Worm (Caenorhabditis elegans) whole organism, L2 larva: ENCODE results near the gene gfi-3.

ENCODE experiments used
- C34F6.9 ChIP-seq: fragments of 150-350 bp; optimal IDR thresholded peaks from 2 replicates; lab custom pipeline; 2014; ENCODE audit warnings: missing biosample characterization, missing genetic modification characterization
- F13H6.1 ChIP-seq: sonication (generic microtip); optimal IDR thresholded peaks from 2 replicates; lab custom pipeline; 2016; ENCODE audit warnings: missing genetic modification characterization, missing compliant biosample characterization
- R02D3.7 ChIP-seq: fragments of 150-350 bp; optimal IDR thresholded peaks from 2 replicates; lab custom pipeline; 2014; ENCODE audit warnings: missing biosample characterization, missing genetic modification characterization
- Y55F3AM.14 ChIP-seq: fragments of 200-800 bp; sonication (Bioruptor generic); optimal IDR thresholded peaks from 2 replicates; lab custom pipeline; 2018; ENCODE audit warnings: mild to moderate bottlenecking, missing genetic modification characterization, missing compliant biosample characterization
- ZK546.5 ChIP-seq: sonication (generic microtip); optimal IDR thresholded peaks from 2 replicates; lab custom pipeline; 2017; ENCODE audit warnings: missing biosample characterization, missing genetic modification characterization
- alr-1 ChIP-seq: fragments of 150-350 bp; optimal IDR thresholded peaks from 2 replicates; lab custom pipeline; 2014; ENCODE audit warnings: missing biosample characterization, missing genetic modification characterization
- aly-2 ChIP-seq: fragments of 150-350 bp; optimal IDR thresholded peaks from 2 replicates; lab custom pipeline; 2014; ENCODE audit warnings: missing biosample characterization, missing genetic modification characterization
- ama-1 ChIP-seq: fragments of 150-350 bp; optimal IDR thresholded peaks from 2 replicates; lab custom pipeline; 2018; ENCODE audit warnings: inconsistent platforms
- ceh-16 ChIP-seq: fragments of 150-350 bp; optimal IDR thresholded peaks from 2 replicates; lab custom pipeline; 2014; ENCODE audit warnings: missing biosample characterization, missing genetic modification characterization
- ceh-82 ChIP-seq: fragments of 150-350 bp; optimal IDR thresholded peaks from 2 replicates; lab custom pipeline; 2014; ENCODE audit warnings: missing biosample characterization, missing genetic modification characterization
- dmd-4 ChIP-seq: sonication (generic microtip); optimal IDR thresholded peaks from 2 replicates; lab custom pipeline; 2017; ENCODE audit warnings: missing biosample characterization, missing genetic modification characterization
- elt-3 ChIP-seq: sonication (generic microtip); optimal IDR thresholded peaks from 2 replicates; lab custom pipeline; 2017; ENCODE audit warnings: missing biosample characterization, missing genetic modification characterization
- gmeb-1 ChIP-seq: fragments of 150-350 bp; optimal IDR thresholded peaks from 2 replicates; lab custom pipeline; 2014; ENCODE audit warnings: missing biosample characterization, missing genetic modification characterization
- lin-11 ChIP-seq: fragments of 150-350 bp; sonication (generic microtip); optimal IDR thresholded peaks from 2 replicates; lab custom pipeline; 2014; ENCODE audit warnings: missing biosample characterization, missing genetic modification characterization, inconsistent platforms, mixed read lengths
- lin-13 ChIP-seq: fragments of 150-350 bp; optimal IDR thresholded peaks from 2 replicates; lab custom pipeline; 2014; ENCODE audit warnings: missing biosample characterization, missing genetic modification reagents, missing genetic modification characterization
- lin-39 ChIP-seq: fragments of 150-350 bp; optimal IDR thresholded peaks from 2 replicates; lab custom pipeline; 2014; ENCODE audit warnings: missing biosample characterization, missing genetic modification reagents, missing genetic modification characterization
- lsy-2 ChIP-seq, 2 experiments: fragments of 150-350 bp in 1 of 2; sonication (generic microtip) in 1 of 2; optimal IDR thresholded peaks; 2 replicates each; lab custom pipeline; 2014 to 2017; ENCODE audit warnings: missing biosample characterization in 2 of 2, missing genetic modification characterization in 2 of 2
- mab-5 ChIP-seq: fragments of 150-350 bp; optimal IDR thresholded peaks from 2 replicates; lab custom pipeline; 2014; ENCODE audit warnings: missing biosample characterization, missing genetic modification characterization
- mbf-1 ChIP-seq: sonication (generic microtip); optimal IDR thresholded peaks from 2 replicates; lab custom pipeline; 2017; ENCODE audit warnings: missing biosample characterization, missing genetic modification characterization
- nhr-10 ChIP-seq: sonication (generic microtip); optimal IDR thresholded peaks from 2 replicates; lab custom pipeline; 2017; ENCODE audit warnings: missing biosample characterization, missing genetic modification characterization
- nhr-11 ChIP-seq: fragments of 150-350 bp; optimal IDR thresholded peaks from 2 replicates; lab custom pipeline; 2014; ENCODE audit warnings: missing biosample characterization, missing genetic modification characterization
- nhr-129 ChIP-seq: fragments of 150-350 bp; optimal IDR thresholded peaks from 2 replicates; lab custom pipeline; 2014; ENCODE audit warnings: missing biosample characterization, missing genetic modification characterization
- nhr-21 ChIP-seq: fragments of 150-350 bp; optimal IDR thresholded peaks from 2 replicates; lab custom pipeline; 2014; ENCODE audit warnings: missing biosample characterization, missing genetic modification characterization
- nhr-23 ChIP-seq: fragments of 150-350 bp; optimal IDR thresholded peaks from 2 replicates; lab custom pipeline; 2014; ENCODE audit warnings: missing biosample characterization, missing genetic modification reagents, missing genetic modification characterization
- nhr-237 ChIP-seq: fragments of 150-350 bp; optimal IDR thresholded peaks from 2 replicates; lab custom pipeline; 2014; ENCODE audit warnings: missing biosample characterization, missing genetic modification characterization
- nhr-25 ChIP-seq: fragments of 150-350 bp; sonication (generic microtip); optimal IDR thresholded peaks from 3 replicates; lab custom pipeline; 2014; ENCODE audit warnings: missing biosample characterization, missing genetic modification characterization
- nhr-6 ChIP-seq: fragments of 150-350 bp; optimal IDR thresholded peaks from 2 replicates; lab custom pipeline; 2014; ENCODE audit warnings: missing biosample characterization, missing genetic modification characterization
- nhr-77 ChIP-seq: fragments of 150-350 bp; optimal IDR thresholded peaks from 2 replicates; lab custom pipeline; 2014; ENCODE audit warnings: missing biosample characterization, missing genetic modification characterization
- peb-1 ChIP-seq: fragments of 150-350 bp; optimal IDR thresholded peaks from 2 replicates; lab custom pipeline; 2014; ENCODE audit warnings: missing biosample characterization, missing genetic modification characterization
- sem-4 ChIP-seq: fragments of 150-350 bp; optimal IDR thresholded peaks from 2 replicates; lab custom pipeline; 2014; ENCODE audit warnings: missing biosample characterization, missing genetic modification reagents, missing genetic modification characterization
- skn-1 ChIP-seq: sonication (generic microtip); optimal IDR thresholded peaks from 2 replicates; lab custom pipeline; 2017; ENCODE audit warnings: missing biosample characterization, missing genetic modification characterization
- sma-3 ChIP-seq: sonication (generic microtip); optimal IDR thresholded peaks from 2 replicates; lab custom pipeline; 2016; ENCODE audit warnings: missing genetic modification reagents, missing genetic modification characterization, missing compliant biosample characterization
- snpc-4 ChIP-seq: fragments of 150-350 bp; optimal IDR thresholded peaks from 2 replicates; lab custom pipeline; 2014; ENCODE audit warnings: missing biosample characterization, missing genetic modification characterization
- unc-62 ChIP-seq: fragments of 150-350 bp; optimal IDR thresholded peaks from 2 replicates; lab custom pipeline; 2014; ENCODE audit warnings: missing biosample characterization, missing genetic modification reagents, missing genetic modification characterization
- zag-1 ChIP-seq: fragments of 150-350 bp; optimal IDR thresholded peaks from 2 replicates; lab custom pipeline; 2014; ENCODE audit warnings: missing biosample characterization, missing genetic modification characterization
- ztf-11 ChIP-seq: sonication (generic microtip); optimal IDR thresholded peaks from 2 replicates; lab custom pipeline; 2017; ENCODE audit warnings: missing biosample characterization, missing genetic modification characterization

gfi-3 gene

ce11 chrX:14489945-14490344 lies 9.6 kb downstream of the gfi-3 start, which contains the start of gene his-24 (continued):
- TF ChIP-seq R02D3.7 (no peak), peb-1 (tag; lab: Kevin White, UChicago) (no peak), Y55F3AM.14 (GFP tag; lab: Kevin White, UChicago) (no peak), alr-1 (tag; lab: Kevin White, UChicago) (no peak), nhr-21 (peak; percentile 53), ama-1 (peak; percentile 26), mbf-1 (tag; lab: Kevin White, UChicago) (no peak), F13H6.1 (tag; lab: Kevin White, UChicago) (peak; percentile 58), nhr-237 (no peak)
- TF ChIP-seq, all 48 proteins: peak for 24

DNA sequence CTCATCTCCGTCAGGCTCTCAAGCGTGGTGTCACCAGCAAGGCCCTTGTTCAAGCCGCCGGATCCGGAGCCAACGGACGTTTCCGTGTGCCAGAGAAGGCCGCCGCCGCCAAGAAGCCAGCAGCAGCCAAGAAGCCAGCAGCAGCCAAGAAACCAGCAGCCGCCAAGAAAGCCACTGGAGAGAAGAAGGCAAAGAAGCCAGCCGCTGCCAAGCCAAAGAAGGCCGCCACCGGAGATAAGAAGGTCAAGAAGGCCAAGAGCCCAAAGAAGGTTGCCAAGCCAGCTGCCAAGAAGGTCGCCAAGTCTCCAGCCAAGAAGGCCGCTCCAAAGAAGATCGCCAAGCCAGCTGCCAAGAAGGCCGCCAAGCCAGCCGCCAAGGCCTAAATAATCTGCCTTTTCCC lies 10.1 kb downstream of the gfi-3 start:
- TF ChIP-seq lsy-2 (tag; optimal IDR thresholded peaks at IDR 0.05; lab: Kevin White, UChicago) (no peak), nhr-237 (no peak), nhr-10 (tag; lab: Kevin White, UChicago) (no peak), nhr-23 (tag; lab: Kevin White, UChicago) (no peak), nhr-25 (tag; lab: Kevin White, UChicago) (no peak), lin-39 (tag; lab: Kevin White, UChicago) (no peak), ceh-82 (no peak), elt-3 (tag; lab: Kevin White, UChicago) (no peak), gmeb-1 (no peak), nhr-11 (tag; lab: Kevin White, UChicago) (no peak), zag-1 (tag; lab: Kevin White, UChicago) (no peak), aly-2 (tag; lab: Kevin White, UChicago) (no peak), sma-3 (GFP tag; lab: Kevin White, UChicago) (no peak)

ce11 chrX:14491103-14491502 lies 10.7 kb downstream of the gfi-3 start:
- no peak for TF ChIP-seq nhr-77 (tag; lab: Kevin White, UChicago)
- TF ChIP-seq zag-1 (tag; lab: Kevin White, UChicago), result no peak
- no peak for TF ChIP-seq elt-3 (tag; lab: Kevin White, UChicago)
- TF ChIP-seq snpc-4 (tag; lab: Kevin White, UChicago), result no peak
- TF ChIP-seq F13H6.1 (tag; lab: Kevin White, UChicago), result no peak
- TF ChIP-seq lin-39 (tag; lab: Kevin White, UChicago), result no peak
- TF ChIP-seq nhr-11 (tag; lab: Kevin White, UChicago), result no peak
- TF ChIP-seq lin-13 (GFP tag; lab: Kevin White, UChicago), result no peak
- TF ChIP-seq nhr-25 (tag; lab: Kevin White, UChicago), result peak; percentile 64
- TF ChIP-seq dmd-4 (tag; lab: Kevin White, UChicago), result no peak
- TF ChIP-seq lin-11 (tag; lab: Kevin White, UChicago), result no peak
- TF ChIP-seq skn-1 (tag; lab: Kevin White, UChicago), result no peak
- TF ChIP-seq ceh-16, result peak; percentile 61

DNA sequence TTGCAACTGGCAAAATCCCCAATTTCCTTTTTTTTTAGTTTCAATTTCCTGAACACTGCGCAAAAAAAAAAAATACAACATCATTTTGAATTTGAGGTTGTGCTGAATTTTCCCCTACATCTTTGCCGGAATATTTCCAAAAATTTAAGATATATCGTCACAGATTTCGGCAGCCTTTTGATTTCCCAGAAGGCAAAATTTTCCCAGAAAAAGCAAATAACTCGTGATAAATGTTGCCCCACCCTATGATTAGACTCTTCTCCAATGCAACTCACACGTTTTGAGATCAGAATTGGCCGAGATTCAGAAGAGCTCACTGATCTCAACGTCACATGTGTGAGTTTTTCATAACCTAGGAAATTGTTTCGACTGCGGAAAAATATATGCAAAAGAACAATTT lies 12.1 kb downstream of the gfi-3 start:
- TF ChIP-seq skn-1 (tag; lab: Kevin White, UChicago), result no peak
- TF ChIP-seq ceh-16, result no peak
- TF ChIP-seq nhr-25 (tag; lab: Kevin White, UChicago), result no peak
- no peak for TF ChIP-seq nhr-6 (tag; lab: Kevin White, UChicago)
- TF ChIP-seq aly-2 (tag; lab: Kevin White, UChicago), result no peak
- TF ChIP-seq mab-5 (tag; lab: Kevin White, UChicago), result no peak
- TF ChIP-seq ztf-11 (tag; lab: Kevin White, UChicago), result no peak

- TF ChIP-seq C34F6.9 (tag; lab: Kevin White, UChicago) (peak; percentile 7), lin-13 (GFP tag; lab: Kevin White, UChicago) (no peak), nhr-129 (tag; lab: Kevin White, UChicago) (peak; percentile 15), ceh-16 (no peak), nhr-23 (tag; lab: Kevin White, UChicago) (no peak)
Measured at ce11 chrX:14495075-14495474, 14.7 kb downstream of the gfi-3 start.

ce11 chrX:14495785-14496184 lies 15.4 kb downstream of the gfi-3 start, which contains the start of gene ztf-14:
ztf-14 (plus strand) TSS chrX:14496085.
- no peak for TF ChIP-seq nhr-77 (tag; lab: Kevin White, UChicago)
- TF ChIP-seq alr-1 (tag; lab: Kevin White, UChicago), result no peak
- no peak for TF ChIP-seq sem-4 (tag; lab: Kevin White, UChicago)
- TF ChIP-seq nhr-25 (tag; lab: Kevin White, UChicago), result no peak
- no peak for TF ChIP-seq mbf-1 (tag; lab: Kevin White, UChicago)
- no peak for TF ChIP-seq ztf-11 (tag; lab: Kevin White, UChicago)
- no peak for TF ChIP-seq R02D3.7
- no peak for TF ChIP-seq lin-11 (tag; lab: Kevin White, UChicago)
- no peak for TF ChIP-seq ZK546.5 (tag; lab: Kevin White, UChicago)
- TF ChIP-seq unc-62, result no peak
- TF ChIP-seq sma-3 (GFP tag; lab: Kevin White, UChicago), result no peak
- no peak for TF ChIP-seq nhr-237
- TF ChIP-seq nhr-23 (tag; lab: Kevin White, UChicago), result no peak
- TF ChIP-seq, all 48 proteins: peak for 0
